Fruit fly (Drosophila melanogaster) S2 (cell line): ENCODE results near the gene Doc2.

Experiments used
- CG8478 ChIP-seq: fragments of >200 bp; optimal IDR thresholded peaks from 2 replicates; lab custom pipeline; 2018
- CTCF ChIP-seq, 2 experiments: fragments of >200 bp; optimal IDR thresholded peaks; 2 replicates each; lab custom pipeline; 2018

Gene Doc2

dm6 chr3L:8978678-8979413 lies 40.2 kb downstream of the Doc2 start:
- TF ChIP-seq CTCF (optimal IDR thresholded peaks at IDR 0.05; lab: Kevin White, UChicago) (no peak), CG8478 (no peak)

DNA sequence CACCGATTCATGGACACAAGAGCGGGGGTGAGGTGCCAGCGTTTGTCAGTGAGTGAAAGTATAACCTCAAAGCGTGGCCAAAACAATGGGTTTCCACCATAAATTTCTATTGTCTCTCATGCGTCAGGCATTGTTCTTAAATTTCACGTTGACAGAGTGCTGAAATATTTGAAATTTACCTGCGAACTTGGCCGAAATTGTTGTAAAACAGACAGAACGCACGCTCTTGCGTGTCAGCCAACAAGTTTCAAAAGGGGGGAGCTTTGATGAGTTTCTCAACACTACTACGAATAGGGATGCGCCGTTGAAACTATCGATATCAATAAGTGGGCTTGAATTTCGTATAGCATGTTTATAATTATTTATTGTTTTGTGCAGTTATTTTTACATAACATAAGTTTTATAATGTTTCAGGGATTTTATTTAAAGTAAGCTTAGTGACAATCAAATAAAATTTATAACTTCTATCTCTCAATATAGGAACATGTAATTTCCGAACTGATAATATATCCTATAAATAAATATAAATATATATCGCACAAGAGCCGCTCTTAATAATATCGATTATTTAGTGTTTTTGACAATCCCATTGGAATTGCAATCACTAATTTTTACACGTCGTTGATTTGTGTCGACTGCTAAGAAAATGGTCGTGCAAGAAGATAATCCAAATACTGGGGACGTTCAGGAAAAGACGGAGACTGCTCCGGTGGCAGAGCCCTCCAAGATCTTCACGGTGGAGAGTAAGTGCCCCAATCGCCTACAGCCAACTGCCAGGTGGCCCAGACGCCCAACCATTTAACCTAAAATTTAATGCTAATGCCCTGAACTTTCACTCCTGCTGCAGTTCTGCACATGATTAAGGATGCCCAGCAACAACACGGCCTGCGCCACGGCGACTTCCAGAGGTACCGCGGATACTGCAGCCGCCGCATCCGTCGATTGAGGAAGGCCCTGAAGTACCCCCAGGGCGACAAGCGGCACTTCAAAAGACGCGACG lies 44.3 kb downstream of the Doc2 start, which contains the start of the genes pix and Srp68:
TSS of gene pix (minus strand) at position 288 of the 1,000 bp plus-strand sequence.
TSS of gene Srp68 (plus strand) at position 569 of the 1,000 bp plus-strand sequence.
- TF ChIP-seq CG8478 (no peak), CTCF (optimal IDR thresholded peaks at IDR 0.05; lab: Kevin White, UChicago) (no peak)

DNA sequence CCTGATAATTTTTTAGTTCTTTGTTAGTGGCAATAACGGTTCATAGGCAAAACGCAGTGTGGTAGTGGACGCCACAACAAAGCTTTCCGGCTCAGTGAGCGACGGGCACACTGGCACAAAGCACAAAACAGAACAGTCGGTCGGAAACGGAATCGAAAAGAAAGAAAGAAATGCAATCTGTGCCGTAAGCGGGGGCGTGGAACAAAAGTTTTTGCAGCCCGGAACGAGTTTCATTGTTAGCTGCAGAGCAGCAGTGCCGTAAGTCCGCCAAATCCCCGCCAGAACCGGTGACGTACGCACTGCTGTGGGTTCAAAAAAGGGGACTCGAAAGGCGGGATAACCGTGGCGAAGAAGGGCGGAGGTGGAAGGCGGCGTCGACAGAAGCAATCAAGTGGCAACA lies 50.6 kb downstream of the Doc2 start, which contains the start of gene CG5026:
TSS of gene CG5026 (plus strand) at position 92 of the 400 bp plus-strand sequence.
- no peak for TF ChIP-seq CG8478
- no peak for TF ChIP-seq CTCF (optimal IDR thresholded peaks at IDR 0.05; lab: Kevin White, UChicago)

dm6 chr3L:8966324-8967011 lies 52.6 kb downstream of the Doc2 start, which contains the start of the genes CG5653 and CG5021:
CG5653 (minus strand) TSS chr3L:8966374.
CG5021 (plus strand) TSS chr3L:8966829.
- TF ChIP-seq CTCF (optimal IDR thresholded peaks at IDR 0.05; lab: Kevin White, UChicago) (no peak), CG8478 (no peak)

dm6 chr3L:8964458-8964857 lies 54.6 kb downstream of the Doc2 start, which contains the start of gene ValRS-m:
ValRS-m (minus strand) TSS chr3L:8964769.
- TF ChIP-seq CTCF (optimal IDR thresholded peaks at IDR 0.05; lab: Kevin White, UChicago): no peak
- TF ChIP-seq CG8478: no peak
